Worm (Caenorhabditis elegans) whole organism, L4 larva: ENCODE measurements around the gene F13A7.7.

Source experiments
- ama-1 ChIP-seq: fragments of 150-350 bp; optimal IDR thresholded peaks from 2 replicates; lab custom pipeline; 2014; ENCODE audit warnings: inconsistent platforms, mixed read lengths
- ceh-28 ChIP-seq: fragments of 150-350 bp; optimal IDR thresholded peaks from 2 replicates; lab custom pipeline; 2014; ENCODE audit warnings: missing biosample characterization, missing genetic modification reagents, missing genetic modification characterization
- ces-1 ChIP-seq: fragments of 150-350 bp; sonication (generic microtip); optimal IDR thresholded peaks from 4 replicates; lab custom pipeline; 2014; ENCODE audit warnings: missing biosample characterization, missing genetic modification reagents, missing genetic modification characterization
- dpl-1 ChIP-seq: fragments of 150-350 bp; optimal IDR thresholded peaks from 2 replicates; lab custom pipeline; 2014; ENCODE audit warnings: missing biosample characterization, missing genetic modification reagents, missing genetic modification characterization
- fos-1 ChIP-seq: fragments of 150-350 bp; optimal IDR thresholded peaks from 2 replicates; lab custom pipeline; 2014; ENCODE audit warnings: missing biosample characterization, missing genetic modification characterization
- lin-13 ChIP-seq: fragments of 150-350 bp; optimal IDR thresholded peaks from 2 replicates; lab custom pipeline; 2014; ENCODE audit warnings: missing biosample characterization, missing genetic modification reagents, missing genetic modification characterization
- nhr-11 ChIP-seq: fragments of 150-350 bp; optimal IDR thresholded peaks from 2 replicates; lab custom pipeline; 2014; ENCODE audit warnings: missing biosample characterization, missing genetic modification characterization
- nhr-28 ChIP-seq: fragments of 150-350 bp; optimal IDR thresholded peaks from 2 replicates; lab custom pipeline; 2014; ENCODE audit warnings: missing biosample characterization, missing genetic modification characterization
- nhr-77 ChIP-seq: fragments of 150-350 bp; optimal IDR thresholded peaks from 2 replicates; lab custom pipeline; 2014; ENCODE audit warnings: missing biosample characterization, missing genetic modification characterization
- pqm-1 ChIP-seq: sonication (generic microtip); optimal IDR thresholded peaks from 2 replicates; lab custom pipeline; 2017; ENCODE audit warnings: missing biosample characterization, missing genetic modification characterization
- unc-62 ChIP-seq, 3 experiments: fragments of 150-350 bp in 1 of 3; sonication (generic microtip); optimal IDR thresholded peaks in 2 of 3; peaks in 1 of 3; 1 replicate in 1 of 3; 2 replicates in 2 of 3; lab custom pipeline; 2014 to 2017; ENCODE audit warnings: missing biosample characterization in 3 of 3, missing genetic modification characterization in 3 of 3, missing genetic modification reagents in 3 of 3, missing genotype in 1 of 3
- ztf-11 ChIP-seq: fragments of 150-350 bp; optimal IDR thresholded peaks from 2 replicates; lab custom pipeline; 2014; ENCODE audit warnings: missing biosample characterization, missing genetic modification characterization

- TF ChIP-seq nhr-28 (tag; lab: Kevin White, UChicago) (no peak), nhr-11 (no peak), unc-62 (GFP tag; optimal IDR thresholded peaks at IDR 0.05 in 1 of 2; lab: Kevin White, UChicago) (no peak), unc-62 (tag; optimal IDR thresholded peaks at IDR 0.05; lab: Kevin White, UChicago) (no peak), lin-13 (no peak), dpl-1 (GFP tag; lab: Kevin White, UChicago) (no peak), ama-1 (no peak), nhr-77 (tag; lab: Kevin White, UChicago) (no peak), pqm-1 (no peak), ces-1 (GFP tag; lab: Kevin White, UChicago) (no peak), fos-1 (tag; lab: Kevin White, UChicago) (no peak), ceh-28 (tag; lab: Kevin White, UChicago) (no peak), ztf-11 (tag; lab: Kevin White, UChicago) (no peak)
These were observed 7.1 kb downstream of the F13A7.7 start for ce11 chrV:16376430-16376948.
